Worm (Caenorhabditis elegans) whole organism, early embryonic: ENCODE results near the gene nemt-1.

ENCODE experiments used
- B0310.2 ChIP-seq: sonication (generic microtip); optimal IDR thresholded peaks from 2 replicates; lab custom pipeline; 2016; ENCODE audit warnings: mild to moderate bottlenecking, missing genetic modification characterization, missing compliant biosample characterization
- F13C5.2 ChIP-seq: sonication (generic microtip); optimal IDR thresholded peaks from 2 replicates; lab custom pipeline; 2017; ENCODE audit warnings: mild to moderate bottlenecking, missing genetic modification characterization, inconsistent platforms, missing compliant biosample characterization
- aly-1 ChIP-seq: sonication (generic microtip); optimal IDR thresholded peaks from 2 replicates; lab custom pipeline; 2016; ENCODE audit warnings: missing genetic modification characterization, missing compliant biosample characterization
- ama-1 ChIP-seq: fragments of 150-350 bp; optimal IDR thresholded peaks from 2 replicates; lab custom pipeline; 2014
- ceh-36 ChIP-seq: sonication (generic microtip); optimal IDR thresholded peaks from 2 replicates; lab custom pipeline; 2016; ENCODE audit warnings: missing genetic modification characterization, inconsistent platforms, missing compliant biosample characterization
- ets-7 ChIP-seq: sonication (generic microtip); optimal IDR thresholded peaks from 2 replicates; lab custom pipeline; 2016; ENCODE audit warnings: missing genotype, missing genetic modification characterization, missing compliant biosample characterization
- flt-1 ChIP-seq: fragments of 200-800 bp; sonication (Bioruptor generic); IDR thresholded peaks from 2 replicates; pipeline ENCODE4 v1.3.6; 2022; ENCODE audit warnings: missing genetic modification characterization, missing compliant biosample characterization
- hmbx-1 ChIP-seq: sonication (generic microtip); optimal IDR thresholded peaks from 2 replicates; lab custom pipeline; 2016; ENCODE audit warnings: mild to moderate bottlenecking, missing genetic modification characterization, missing compliant biosample characterization
- hnd-1 ChIP-seq: sonication (generic microtip); optimal IDR thresholded peaks from 2 replicates; lab custom pipeline; 2016; ENCODE audit warnings: missing genetic modification characterization, missing compliant biosample characterization
- scrt-1 ChIP-seq: fragments of 200-800 bp; sonication (Bioruptor generic); IDR thresholded peaks from 2 replicates; pipeline ENCODE4 v1.3.6; 2022; ENCODE audit warnings: missing genetic modification characterization, missing compliant biosample characterization
- sea-1 ChIP-seq: fragments of 200-800 bp; sonication (Bioruptor generic); conservative IDR thresholded peaks from 2 replicates; pipeline ENCODE4 v1.3.6; 2022; ENCODE audit warnings: missing genetic modification characterization, missing compliant biosample characterization
- tbx-11 ChIP-seq: fragments of 200-800 bp; sonication (Bioruptor generic); IDR thresholded peaks from 2 replicates; pipeline ENCODE4 v1.3.6; 2022; ENCODE audit warnings: missing genetic modification characterization, missing compliant biosample characterization
- tra-4 ChIP-seq: sonication (generic microtip); optimal IDR thresholded peaks from 2 replicates; lab custom pipeline; 2017; ENCODE audit warnings: missing genetic modification characterization, missing compliant biosample characterization

- TF ChIP-seq ets-7 (tag; lab: Kevin White, UChicago) (no peak), hnd-1 (tag; lab: Kevin White, UChicago) (no peak), tra-4 (tag; lab: Kevin White, UChicago) (no peak), ceh-36 (tag; lab: Kevin White, UChicago) (no peak), ama-1 (lab: Kevin White, UChicago) (no peak), sea-1 (no peak), aly-1 (tag; lab: Kevin White, UChicago) (no peak), B0310.2 (no peak), flt-1 (GFP tag; lab: Robert Waterston, UW) (no peak), scrt-1 (no peak), F13C5.2 (tag; lab: Kevin White, UChicago) (no peak), tbx-11 (GFP tag; lab: Robert Waterston, UW) (no peak), hmbx-1 (tag; lab: Kevin White, UChicago) (no peak)
Measured at ce11 chrIV:9367852-9368627, 48.8 kb upstream of the nemt-1 start.
